Worm (Caenorhabditis elegans): Measurements from ENCODE around the gene C49C8.6.

Gene C49C8.6

ce11 chrIV:8644432-8644831, 13.6 kb downstream of the C49C8.6 start, which contains the start of gene C49C8.3:
C49C8.3 (plus strand) TSS chrIV:8644732.
- TF ChIP-seq skn-1 (tag; optimal IDR thresholded peaks at IDR 0.05), result no peak
- TF ChIP-seq peb-1 (tag; optimal IDR thresholded peaks at IDR 0.05), result no peak
- no peak for TF ChIP-seq lsy-2 (tag; optimal IDR thresholded peaks at IDR 0.05)
- TF ChIP-seq nhr-129 (tag; optimal IDR thresholded peaks at IDR 0.05), result no peak
- TF ChIP-seq R02D3.7 (tag; optimal IDR thresholded peaks at IDR 0.05), result no peak
- TF ChIP-seq zag-1 (tag; optimal IDR thresholded peaks at IDR 0.05), result no peak
- no peak for TF ChIP-seq mab-5 (tag; optimal IDR thresholded peaks at IDR 0.05)
- TF ChIP-seq nhr-11 (tag; optimal IDR thresholded peaks at IDR 0.05), result no peak
- TF ChIP-seq nhr-6 (tag; optimal IDR thresholded peaks at IDR 0.05), result no peak
- no peak for TF ChIP-seq mbf-1 (tag; optimal IDR thresholded peaks at IDR 0.05)
- TF ChIP-seq C34F6.9 (tag; optimal IDR thresholded peaks at IDR 0.05), result no peak
- TF ChIP-seq lin-13 (GFP tag; optimal IDR thresholded peaks at IDR 0.05), result no peak

ce11 chrIV:8638761-8639160, 19.3 kb downstream of the C49C8.6 start, which contains the start of gene F42A9.9:
F42A9.9 (minus strand) TSS chrIV:8638861.
- TF ChIP-seq nhr-129 (tag; optimal IDR thresholded peaks at IDR 0.05), result no peak
- TF ChIP-seq lsy-2 (tag; optimal IDR thresholded peaks at IDR 0.05), result no peak
- TF ChIP-seq ztf-1 (GFP tag; conservative IDR thresholded peaks at IDR 0.05), result no peak
- TF ChIP-seq lin-11 (tag; optimal IDR thresholded peaks at IDR 0.05), result no peak
- no peak for TF ChIP-seq ceh-82 (tag; optimal IDR thresholded peaks at IDR 0.05)
- TF ChIP-seq nhr-11 (tag; optimal IDR thresholded peaks at IDR 0.05), result no peak
- TF ChIP-seq nhr-12 (tag; optimal IDR thresholded peaks at IDR 0.05), result no peak
- TF ChIP-seq unc-55 (GFP tag; optimal IDR thresholded peaks at IDR 0.05), result no peak
- no peak for TF ChIP-seq nhr-237 (tag; optimal IDR thresholded peaks at IDR 0.05)
- no peak for TF ChIP-seq sma-9 (GFP tag; optimal IDR thresholded peaks at IDR 0.05)
- TF ChIP-seq sma-9 (tag; optimal IDR thresholded peaks at IDR 0.05), result no peak
- no peak for TF ChIP-seq elt-1 (tag; optimal IDR thresholded peaks at IDR 0.05)
- TF ChIP-seq peb-1 (tag; optimal IDR thresholded peaks at IDR 0.05), result no peak
- no peak for TF ChIP-seq egl-27 (tag; optimal IDR thresholded peaks at IDR 0.05)
- TF ChIP-seq alr-1 (tag; optimal IDR thresholded peaks at IDR 0.05), result no peak
- TF ChIP-seq lin-13 (GFP tag; optimal IDR thresholded peaks at IDR 0.05), result no peak
- no peak for TF ChIP-seq aly-2 (tag; optimal IDR thresholded peaks at IDR 0.05)
- TF ChIP-seq crh-2 (tag; optimal IDR thresholded peaks at IDR 0.05), result no peak
- no peak for TF ChIP-seq blmp-1 (tag; optimal IDR thresholded peaks at IDR 0.05; ENCODE audit: insufficient read depth)
- no peak for TF ChIP-seq skn-1 (tag; optimal IDR thresholded peaks at IDR 0.05)

- TF ChIP-seq nhr-6 (tag; optimal IDR thresholded peaks at IDR 0.05) (no peak), unc-55 (GFP tag; optimal IDR thresholded peaks at IDR 0.05) (no peak), elt-1 (tag; optimal IDR thresholded peaks at IDR 0.05) (no peak), skn-1 (tag; optimal IDR thresholded peaks at IDR 0.05) (no peak), nhr-23 (tag; optimal IDR thresholded peaks at IDR 0.05) (no peak), Y55F3AM.14 (GFP tag; optimal IDR thresholded peaks at IDR 0.05) (no peak), aly-2 (tag; optimal IDR thresholded peaks at IDR 0.05) (no peak)
These were observed 27.0 kb downstream of the C49C8.6 start, which contains the start of gene dgk-4 for ce11 chrIV:8631033-8631432. dgk-4 (plus strand) TSS chrIV:8631333.

- TF ChIP-seq crh-2 (tag; optimal IDR thresholded peaks at IDR 0.05) (no peak), lsy-2 (tag; optimal IDR thresholded peaks at IDR 0.05) (no peak), skn-1 (tag; optimal IDR thresholded peaks at IDR 0.05) (no peak), elt-3 (tag; optimal IDR thresholded peaks at IDR 0.05) (no peak), F13H6.1 (tag; optimal IDR thresholded peaks at IDR 0.05) (no peak), gmeb-1 (tag; optimal IDR thresholded peaks at IDR 0.05) (no peak), nhr-6 (tag; optimal IDR thresholded peaks at IDR 0.05) (no peak), alr-1 (tag; optimal IDR thresholded peaks at IDR 0.05) (no peak), egl-27 (tag; optimal IDR thresholded peaks at IDR 0.05) (no peak)
These were observed 27.8 kb downstream of the C49C8.6 start for ce11 chrIV:8630243-8630642.

ce11 chrIV:8629609-8630052, 28.4 kb downstream of the C49C8.6 start:
- no peak for TF ChIP-seq nhr-21 (tag; optimal IDR thresholded peaks at IDR 0.05)
- TF ChIP-seq F13H6.1 (tag; optimal IDR thresholded peaks at IDR 0.05), result peak; percentile 86
- TF ChIP-seq ceh-82 (tag; optimal IDR thresholded peaks at IDR 0.05), result no peak
- TF ChIP-seq mab-5 (tag; optimal IDR thresholded peaks at IDR 0.05), result no peak
- TF ChIP-seq sma-3 (GFP tag; optimal IDR thresholded peaks at IDR 0.05), result no peak
- TF ChIP-seq elt-3 (tag; optimal IDR thresholded peaks at IDR 0.05), result no peak
- TF ChIP-seq lin-13 (GFP tag; optimal IDR thresholded peaks at IDR 0.05), result no peak
- TF ChIP-seq lin-11 (tag; optimal IDR thresholded peaks at IDR 0.05), result no peak
- no peak for TF ChIP-seq Y55F3AM.14 (GFP tag; optimal IDR thresholded peaks at IDR 0.05)
- TF ChIP-seq C34F6.9 (tag; optimal IDR thresholded peaks at IDR 0.05), result peak; percentile 59
- TF ChIP-seq nhr-77 (tag; optimal IDR thresholded peaks at IDR 0.05), result no peak
- TF ChIP-seq ztf-4 (tag; optimal IDR thresholded peaks at IDR 0.05), result peak; percentile 61
- peak; percentile 59 for TF ChIP-seq crh-2 (tag; optimal IDR thresholded peaks at IDR 0.05)
- TF ChIP-seq dmd-4 (tag; optimal IDR thresholded peaks at IDR 0.05), result no peak
- TF ChIP-seq unc-55 (GFP tag; optimal IDR thresholded peaks at IDR 0.05), result peak; percentile 65
- no peak for TF ChIP-seq R02D3.7 (tag; optimal IDR thresholded peaks at IDR 0.05)
- peak; percentile 56 for TF ChIP-seq sem-4 (tag; optimal IDR thresholded peaks at IDR 0.05)
- TF ChIP-seq nhr-129 (tag; optimal IDR thresholded peaks at IDR 0.05), result peak; percentile 83
- no peak for TF ChIP-seq zag-1 (tag; optimal IDR thresholded peaks at IDR 0.05)
- peak; percentile 63 for TF ChIP-seq sma-9 (GFP tag; optimal IDR thresholded peaks at IDR 0.05)
- no peak for TF ChIP-seq sma-9 (tag; optimal IDR thresholded peaks at IDR 0.05)
- TF ChIP-seq nhr-6 (tag; optimal IDR thresholded peaks at IDR 0.05), result no peak
- no peak for TF ChIP-seq unc-39 (tag; optimal IDR thresholded peaks at IDR 0.05)
- TF ChIP-seq mbf-1 (tag; optimal IDR thresholded peaks at IDR 0.05), result no peak
- no peak for TF ChIP-seq ZK546.5 (tag; optimal IDR thresholded peaks at IDR 0.05)
- TF ChIP-seq snpc-4 (tag; optimal IDR thresholded peaks at IDR 0.05), result peak; percentile 39
- peak in 1 of 2 experiments; percentile 36 for TF ChIP-seq mdl-1 (tag; optimal IDR thresholded peaks at IDR 0.05)
- no peak for TF ChIP-seq egl-27 (tag; optimal IDR thresholded peaks at IDR 0.05)
- TF ChIP-seq lsy-2 (tag; optimal IDR thresholded peaks at IDR 0.05), result peak; percentile 35 to 59
